Worm (Caenorhabditis elegans) whole organism, late embryonic: ENCODE results near the gene mrps-33.

Experiments
- F13H6.1 ChIP-seq: sonication (generic microtip); optimal IDR thresholded peaks from 2 replicates; lab custom pipeline; 2016; ENCODE audit warnings: missing genetic modification characterization, missing compliant biosample characterization
- ama-1 ChIP-seq: fragments of 150-350 bp; optimal IDR thresholded peaks from 2 replicates; lab custom pipeline; 2014
- ceh-24 ChIP-seq: sonication (generic microtip); optimal IDR thresholded peaks from 2 replicates; lab custom pipeline; 2016; ENCODE audit warnings: mild to moderate bottlenecking, missing genetic modification characterization, missing compliant biosample characterization
- fkh-10 ChIP-seq: fragments of 150-350 bp; optimal IDR thresholded peaks from 2 replicates; lab custom pipeline; 2014; ENCODE audit warnings: missing biosample characterization, missing genetic modification reagents, missing genetic modification characterization
- hlh-6 ChIP-seq: sonication (generic microtip); optimal IDR thresholded peaks from 2 replicates; lab custom pipeline; 2016; ENCODE audit warnings: missing genotype, missing genetic modification characterization, missing compliant biosample characterization

ce11 chrIV:8740952-8741438 lies 1.2 kb upstream of the mrps-33 start, which contains the start of gene F21D5.6:
- no peak for TF ChIP-seq F13H6.1 (tag; lab: Kevin White, UChicago)
- no peak for TF ChIP-seq ceh-24 (tag; lab: Kevin White, UChicago)
- TF ChIP-seq fkh-10 (GFP tag; lab: Kevin White, UChicago) = no peak
- no peak for TF ChIP-seq hlh-6
- TF ChIP-seq ama-1 (lab: Kevin White, UChicago) = no peak
